Worm (Caenorhabditis elegans) whole organism, midembryonic: Measurements from ENCODE around the gene pkhm-2.

Experiments
- T22C8.4 ChIP-seq: fragments of 200-800 bp; sonication (Bioruptor generic); IDR thresholded peaks from 2 replicates; pipeline ENCODE4 v1.3.6; 2022; ENCODE audit warnings: missing genetic modification characterization, missing compliant biosample characterization
- cog-1 ChIP-seq: sonication (generic microtip); optimal IDR thresholded peaks from 2 replicates; lab custom pipeline; 2016; ENCODE audit warnings: missing genetic modification characterization, missing compliant biosample characterization
- flt-1 ChIP-seq: fragments of 200-800 bp; sonication (Bioruptor generic); IDR thresholded peaks from 2 replicates; pipeline ENCODE4 v1.3.6; 2022; ENCODE audit warnings: missing genetic modification characterization, missing compliant biosample characterization
- klf-2 ChIP-seq: fragments of 200-800 bp; sonication (Bioruptor generic); conservative IDR thresholded peaks from 2 replicates; pipeline ENCODE4 v1.3.6; 2022; ENCODE audit warnings: missing genetic modification reagents, missing genetic modification characterization, missing compliant biosample characterization
- med-1 ChIP-seq: sonication (generic microtip); optimal IDR thresholded peaks from 2 replicates; lab custom pipeline; 2017; ENCODE audit warnings: missing genetic modification characterization, mild to moderate bottlenecking, missing compliant biosample characterization, antibody characterized with exemption, missing genetic modification reagents; ENCODE audit not compliant: insufficient read depth
- ref-1 ChIP-seq: fragments of 200-800 bp; sonication (Bioruptor generic); conservative IDR thresholded peaks from 2 replicates; pipeline ENCODE4 v1.3.6; 2022; ENCODE audit warnings: missing genetic modification reagents, missing genetic modification characterization, missing compliant biosample characterization
- tab-1 ChIP-seq: fragments of 200-800 bp; sonication (Bioruptor generic); IDR thresholded peaks from 2 replicates; pipeline ENCODE4 v1.3.6; 2022; ENCODE audit warnings: missing genetic modification characterization, missing compliant biosample characterization
- ztf-23 ChIP-seq: fragments of 200-800 bp; sonication (Bioruptor generic); IDR thresholded peaks from 2 replicates; pipeline ENCODE4 v1.3.6; 2022; ENCODE audit warnings: missing genetic modification reagents, missing genetic modification characterization, missing compliant biosample characterization
- ztf-29 ChIP-seq: fragments of 200-800 bp; sonication (Bioruptor generic); IDR thresholded peaks from 2 replicates; pipeline ENCODE4 v1.3.6; 2022; ENCODE audit warnings: missing genetic modification reagents, missing genetic modification characterization, missing compliant biosample characterization

pkhm-2 gene

ce11 chrX:15132073-15132472 lies 49.2 kb downstream of the pkhm-2 start:
- TF ChIP-seq ref-1 (GFP tag; lab: Robert Waterston, UW): no peak
- no peak for TF ChIP-seq flt-1
- TF ChIP-seq ztf-29 (GFP tag; lab: Robert Waterston, UW): no peak
- no peak for TF ChIP-seq T22C8.4 (GFP tag; lab: Robert Waterston, UW)
- TF ChIP-seq tab-1 (GFP tag; lab: Robert Waterston, UW): no peak
- TF ChIP-seq ztf-23: no peak
- no peak for TF ChIP-seq med-1 (GFP tag; lab: Kevin White, UChicago)
- TF ChIP-seq klf-2: no peak
- TF ChIP-seq cog-1 (tag; lab: Kevin White, UChicago): no peak

DNA sequence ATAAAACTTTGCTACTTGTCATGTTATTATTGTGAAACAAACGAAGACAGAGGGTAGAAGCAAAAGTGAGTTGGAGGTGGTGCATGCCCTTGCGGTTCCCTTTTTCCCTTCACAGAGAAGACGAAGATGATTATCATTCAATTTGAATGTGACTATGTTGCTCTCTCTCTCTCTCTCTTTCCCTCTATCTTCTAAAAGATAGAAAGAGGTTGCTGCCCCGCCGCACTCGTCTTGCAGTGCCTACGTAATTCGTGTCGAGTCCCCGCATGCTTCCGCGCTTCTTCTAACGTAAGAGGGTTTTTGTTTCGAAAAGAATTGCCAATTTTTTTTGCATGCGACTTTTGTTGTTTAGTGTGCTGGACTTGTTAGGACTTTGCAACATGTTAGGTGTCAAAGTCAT lies 53.1 kb downstream of the pkhm-2 start:
- no peak for TF ChIP-seq ref-1 (GFP tag; lab: Robert Waterston, UW)
- no peak for TF ChIP-seq flt-1
- no peak for TF ChIP-seq tab-1 (GFP tag; lab: Robert Waterston, UW)
- TF ChIP-seq T22C8.4 (GFP tag; lab: Robert Waterston, UW): no peak
- TF ChIP-seq med-1 (GFP tag; lab: Kevin White, UChicago): no peak
- TF ChIP-seq ztf-29 (GFP tag; lab: Robert Waterston, UW): no peak
- no peak for TF ChIP-seq klf-2
- TF ChIP-seq ztf-23: no peak
- TF ChIP-seq cog-1 (tag; lab: Kevin White, UChicago): no peak
